Fruit fly (Drosophila melanogaster) whole organism, embryonic: ENCODE data around the gene CG42763.
A peak's percentile ranks its signal among the peaks of the same experiment; 100 is the strongest.

Source experiments
- Aef1 ChIP-seq: fragments of 200-800 bp; sonication (Bioruptor generic); IDR thresholded peaks from 3 replicates; pipeline ENCODE4 v1.3.6; 2022; ENCODE audit warnings: missing biosample characterization, missing genetic modification characterization
- Antp ChIP-seq: fragments of 200-800 bp; sonication (Bioruptor generic); optimal IDR thresholded peaks from 3 replicates; lab custom pipeline; 2016; ENCODE audit warnings: missing biosample characterization, missing genetic modification characterization
- BtbVII ChIP-seq: fragments of 200-800 bp; sonication (Bioruptor generic); optimal IDR thresholded peaks from 3 replicates; lab custom pipeline; 2017; ENCODE audit warnings: missing biosample characterization, mild to moderate bottlenecking, missing genetic modification characterization
- CG10543 ChIP-seq: fragments of 200-800 bp; sonication (Bioruptor generic); optimal IDR thresholded peaks from 3 replicates; lab custom pipeline; 2017; ENCODE audit warnings: missing biosample characterization, mild to moderate bottlenecking, missing genetic modification characterization, moderate library complexity
- CG11247 ChIP-seq: fragments of 200-800 bp; sonication (Bioruptor generic); IDR thresholded peaks from 2 replicates; pipeline ENCODE4 v1.3.6; 2022; ENCODE audit warnings: missing biosample characterization, missing genetic modification characterization
- CG12769 ChIP-seq: fragments of 200-800 bp; sonication (Bioruptor generic); optimal IDR thresholded peaks from 2 replicates; lab custom pipeline; 2019; ENCODE audit warnings: missing biosample characterization, mild to moderate bottlenecking, missing genetic modification characterization, moderate library complexity
- CG12942 ChIP-seq: fragments of 200-800 bp; sonication (Bioruptor generic); optimal IDR thresholded peaks from 3 replicates; lab custom pipeline; 2016; ENCODE audit warnings: missing biosample characterization, missing genetic modification characterization
- CG13624 ChIP-seq: fragments of 200-800 bp; sonication (Bioruptor generic); optimal IDR thresholded peaks from 2 replicates; lab custom pipeline; 2016; ENCODE audit warnings: missing biosample characterization, missing genetic modification characterization
- CG14441 ChIP-seq: fragments of 200-800 bp; sonication (Bioruptor generic); IDR thresholded peaks from 2 replicates; pipeline ENCODE4 v1.3.6; 2022; ENCODE audit warnings: missing biosample characterization, missing genetic modification characterization
- CG18262 ChIP-seq: fragments of 200-800 bp; optimal IDR thresholded peaks from 3 replicates; lab custom pipeline; 2019; ENCODE audit warnings: missing biosample characterization, mild to moderate bottlenecking, missing genetic modification characterization, moderate library complexity
- CG2120 ChIP-seq: fragments of 200-800 bp; sonication (Bioruptor generic); optimal IDR thresholded peaks from 3 replicates; lab custom pipeline; 2016; ENCODE audit warnings: missing biosample characterization, missing genetic modification characterization
- CG32532 ChIP-seq: fragments of 200-800 bp; sonication (Bioruptor generic); IDR thresholded peaks from 2 replicates; pipeline ENCODE4 v1.3.6; 2022; ENCODE audit warnings: missing biosample characterization, missing genetic modification characterization
- CG34376 ChIP-seq: fragments of 200-800 bp; sonication (Bioruptor generic); optimal IDR thresholded peaks from 2 replicates; lab custom pipeline; 2018; ENCODE audit warnings: missing biosample characterization, mild to moderate bottlenecking, missing genetic modification characterization
- CG34422 ChIP-seq: fragments of 200-800 bp; sonication (Bioruptor generic); IDR thresholded peaks from 3 replicates; pipeline ENCODE4 v1.3.6; 2022; ENCODE audit warnings: missing biosample characterization, missing genetic modification characterization
- CG3838 ChIP-seq: fragments of 200-800 bp; sonication (Bioruptor generic); optimal IDR thresholded peaks from 3 replicates; lab custom pipeline; 2016; ENCODE audit warnings: missing biosample characterization, missing genetic modification characterization
- CG3995 ChIP-seq: fragments of 200-800 bp; sonication (Bioruptor generic); optimal IDR thresholded peaks from 3 replicates; lab custom pipeline; 2016; ENCODE audit warnings: missing biosample characterization, missing genetic modification characterization
- CG6254 ChIP-seq: fragments of 200-800 bp; sonication (Bioruptor generic); optimal IDR thresholded peaks from 3 replicates; lab custom pipeline; 2017; ENCODE audit warnings: mild to moderate bottlenecking, missing biosample characterization, missing genetic modification reagents, missing genetic modification characterization
- CG7556 ChIP-seq: fragments of 200-800 bp; sonication (Bioruptor generic); optimal IDR thresholded peaks from 2 replicates; lab custom pipeline; 2017; ENCODE audit warnings: missing biosample characterization, mild to moderate bottlenecking, missing genetic modification characterization
- CG8478 ChIP-seq: fragments of >200 bp; optimal IDR thresholded peaks from 2 replicates; lab custom pipeline; 2018
- Chrac-16 ChIP-seq: fragments of 200-800 bp; sonication (Bioruptor generic); optimal IDR thresholded peaks from 3 replicates; lab custom pipeline; 2016; ENCODE audit warnings: missing biosample characterization, missing genetic modification characterization
- Dfd ChIP-seq, 2 experiments: fragments of >200 bp; optimal IDR thresholded peaks; 2 replicates each; lab custom pipeline; 2017; ENCODE audit warnings: missing biosample characterization in 2 of 2, missing genetic modification characterization in 2 of 2
- Elba2 ChIP-seq: fragments of 200-800 bp; sonication (Bioruptor generic); optimal IDR thresholded peaks from 3 replicates; lab custom pipeline; 2016; ENCODE audit warnings: missing biosample characterization, missing genetic modification characterization
- H15 ChIP-seq: fragments of 200-800 bp; sonication (Bioruptor generic); IDR thresholded peaks from 3 replicates; pipeline ENCODE4 v1.3.6; 2022; ENCODE audit warnings: missing biosample characterization, missing genetic modification characterization
- HLH4C ChIP-seq: fragments of 200-800 bp; sonication (Bioruptor generic); IDR thresholded peaks from 3 replicates; pipeline ENCODE4 v1.3.6; 2022; ENCODE audit warnings: missing biosample characterization, missing genetic modification characterization; ENCODE audit not compliant: partially characterized antibody
- Hsf ChIP-seq: fragments of 200-800 bp; sonication (Bioruptor generic); optimal IDR thresholded peaks from 3 replicates; lab custom pipeline; 2016; ENCODE audit warnings: missing biosample characterization, missing genetic modification characterization
- MBD-R2 ChIP-seq: fragments of 200-800 bp; sonication (Bioruptor generic); IDR thresholded peaks from 2 replicates; pipeline ENCODE4 v1.3.6; 2022; ENCODE audit warnings: missing biosample characterization, missing genetic modification characterization
- Max ChIP-seq: fragments of 200-800 bp; sonication (Bioruptor generic); optimal IDR thresholded peaks from 2 replicates; lab custom pipeline; 2016; ENCODE audit warnings: missing biosample characterization, mild to moderate bottlenecking, missing genetic modification characterization
- Myb ChIP-seq: fragments of 200-800 bp; sonication (Bioruptor generic); optimal IDR thresholded peaks from 2 replicates; lab custom pipeline; 2016; ENCODE audit warnings: missing biosample characterization, missing genetic modification characterization
- Nf-YA ChIP-seq: fragments of 200-800 bp; sonication (Bioruptor generic); IDR thresholded peaks from 2 replicates; pipeline ENCODE4 v1.3.6; 2022; ENCODE audit warnings: missing biosample characterization, missing genetic modification characterization
- Sin3A ChIP-seq: fragments of >200 bp; optimal IDR thresholded peaks from 2 replicates; lab custom pipeline; 2018
- abd-A ChIP-seq: fragments of 200-800 bp; sonication (Bioruptor generic); optimal IDR thresholded peaks from 3 replicates; lab custom pipeline; 2019; ENCODE audit warnings: missing biosample characterization, mild to moderate bottlenecking, missing genetic modification characterization, moderate library complexity
- ase ChIP-seq: fragments of 200-800 bp; sonication (Bioruptor generic); IDR thresholded peaks from 3 replicates; pipeline ENCODE4 v1.3.6; 2022; ENCODE audit warnings: missing biosample characterization, missing genetic modification characterization
- bowl ChIP-seq: fragments of 200-800 bp; sonication (Bioruptor generic); IDR thresholded peaks from 2 replicates; pipeline ENCODE4 v1.3.6; 2022; ENCODE audit warnings: missing biosample characterization, missing genetic modification characterization
- btn ChIP-seq: fragments of 200-800 bp; sonication (Bioruptor generic); optimal IDR thresholded peaks from 2 replicates; lab custom pipeline; 2016; ENCODE audit warnings: missing biosample characterization, missing genetic modification characterization
- ems ChIP-seq: fragments of 200-800 bp; sonication (Bioruptor generic); optimal IDR thresholded peaks from 3 replicates; lab custom pipeline; 2016; ENCODE audit warnings: missing biosample characterization, missing genetic modification characterization
- eyg ChIP-seq: fragments of 200-800 bp; sonication (Bioruptor generic); optimal IDR thresholded peaks from 3 replicates; lab custom pipeline; 2016; ENCODE audit warnings: missing biosample characterization, missing genetic modification characterization
- fd102C ChIP-seq: fragments of 200-800 bp; sonication (Bioruptor generic); optimal IDR thresholded peaks from 2 replicates; lab custom pipeline; 2018; ENCODE audit warnings: missing biosample characterization, mild to moderate bottlenecking, missing genetic modification characterization, moderate library complexity
- gcm2 ChIP-seq: fragments of 200-800 bp; sonication (Bioruptor generic); optimal IDR thresholded peaks from 2 replicates; lab custom pipeline; 2016; ENCODE audit warnings: missing biosample characterization, missing genetic modification characterization
- h ChIP-seq: fragments of >200 bp; optimal IDR thresholded peaks from 2 replicates; lab custom pipeline; 2017
- hkb ChIP-seq, 2 experiments: fragments of 200-800 bp in 1 of 2; fragments of >200 bp in 1 of 2; sonication (Bioruptor generic) in 1 of 2; IDR thresholded peaks in 1 of 2; optimal IDR thresholded peaks in 1 of 2; 2 replicates each; pipeline versions ENCODE4 v1.3.6 to Lab custom; 2017 to 2022; ENCODE audit warnings: missing biosample characterization in 1 of 2, missing genetic modification characterization in 1 of 2
- hth ChIP-seq: fragments of >200 bp; optimal IDR thresholded peaks from 2 replicates; lab custom pipeline; 2017; ENCODE audit warnings: inconsistent platforms
- ken ChIP-seq: fragments of 200-800 bp; sonication (Bioruptor generic); IDR thresholded peaks from 3 replicates; pipeline ENCODE4 v1.3.6; 2022; ENCODE audit warnings: missing biosample characterization, missing genetic modification characterization
- nerfin-1 ChIP-seq: fragments of 200-800 bp; sonication (Bioruptor generic); optimal IDR thresholded peaks from 3 replicates; lab custom pipeline; 2019; ENCODE audit warnings: missing biosample characterization, mild to moderate bottlenecking, missing genetic modification characterization, moderate library complexity
- pb ChIP-seq: fragments of 200-800 bp; sonication (Bioruptor generic); optimal IDR thresholded peaks from 3 replicates; lab custom pipeline; 2016; ENCODE audit warnings: missing biosample characterization, missing genetic modification characterization
- psq ChIP-seq: fragments of 200-800 bp; sonication (Bioruptor generic); optimal IDR thresholded peaks from 2 replicates; lab custom pipeline; 2017; ENCODE audit warnings: missing biosample characterization, missing genetic modification characterization
- sens-2 ChIP-seq: fragments of 200-800 bp; sonication (Bioruptor generic); IDR thresholded peaks from 2 replicates; pipeline ENCODE4 v1.3.6; 2022; ENCODE audit warnings: missing biosample characterization, missing genetic modification characterization
- seq ChIP-seq: fragments of 200-800 bp; sonication (Bioruptor generic); IDR thresholded peaks from 2 replicates; pipeline ENCODE4 v1.3.6; 2022; ENCODE audit warnings: missing biosample characterization, missing genetic modification characterization
- sima ChIP-seq: fragments of 200-800 bp; sonication (Bioruptor generic); optimal IDR thresholded peaks from 2 replicates; lab custom pipeline; 2016; ENCODE audit warnings: missing biosample characterization, missing genetic modification characterization
- so ChIP-seq: fragments of 200-800 bp; sonication (Bioruptor generic); IDR thresholded peaks from 3 replicates; pipeline ENCODE4 v1.3.6; 2022; ENCODE audit warnings: missing biosample characterization, missing genetic modification characterization
- tap ChIP-seq: fragments of 200-800 bp; optimal IDR thresholded peaks from 3 replicates; lab custom pipeline; 2019; ENCODE audit warnings: missing biosample characterization, mild to moderate bottlenecking, missing genetic modification characterization, moderate library complexity
- trem ChIP-seq: fragments of 200-800 bp; optimal IDR thresholded peaks from 3 replicates; lab custom pipeline; 2019; ENCODE audit warnings: missing biosample characterization, mild to moderate bottlenecking, missing genetic modification characterization, moderate library complexity
- tup ChIP-seq: fragments of 200-800 bp; sonication (Bioruptor generic); optimal IDR thresholded peaks from 2 replicates; lab custom pipeline; 2016; ENCODE audit warnings: missing biosample characterization, mild to moderate bottlenecking, missing genetic modification characterization, moderate library complexity
- twi ChIP-seq: fragments of 200-800 bp; optimal IDR thresholded peaks from 2 replicates; lab custom pipeline; 2019; ENCODE audit warnings: missing biosample characterization, mild to moderate bottlenecking, missing genetic modification characterization, moderate library complexity
- usp ChIP-seq: fragments of >200 bp; optimal IDR thresholded peaks from 2 replicates; lab custom pipeline; 2017; ENCODE audit warnings: missing biosample characterization, missing genetic modification characterization

Gene CG42763

DNA sequence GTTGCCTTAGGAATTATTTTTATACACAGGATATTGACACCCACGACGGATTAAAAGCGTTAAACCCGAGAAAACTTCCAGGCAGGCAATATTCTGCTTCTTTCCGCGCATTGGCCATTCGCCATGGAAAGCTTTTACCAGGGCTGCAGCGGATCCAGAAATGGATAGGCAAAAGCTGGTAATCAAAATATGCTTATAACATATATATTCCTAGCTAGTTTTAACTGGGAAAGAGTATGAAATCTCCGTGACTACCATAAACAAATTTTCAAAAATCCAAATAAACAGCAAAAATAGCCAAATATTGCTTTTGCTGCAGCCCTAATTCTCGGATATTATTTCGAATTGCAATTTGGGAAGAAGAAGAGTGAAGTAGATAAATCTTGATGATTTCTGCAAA, 14.6 kb upstream of the CG42763 start, which contains the start of the genes PAPLA1 and Rbsn-5 (continued):
- peak; percentile 83 for TF ChIP-seq Nf-YA (GFP tag; lab: Robert Waterston, UW)
- no peak for TF ChIP-seq hkb (optimal IDR thresholded peaks at IDR 0.05; lab: Kevin White, UChicago)
- peak; percentile 90 for TF ChIP-seq hkb (GFP tag; IDR thresholded peaks at IDR 0.05; lab: Robert Waterston, UW)
- peak; percentile 85 for TF ChIP-seq Myb (GFP tag; lab: Kevin White, UChicago)
- peak; percentile 96 for TF ChIP-seq CG14441 (GFP tag; lab: Robert Waterston, UW)
- peak; percentile 93 for TF ChIP-seq Aef1
- peak; percentile 92 for TF ChIP-seq gcm2 (GFP tag; lab: Kevin White, UChicago)
- TF ChIP-seq abd-A (tag; lab: Kevin White, UChicago), result peak; percentile 97
- peak; percentile 96 for TF ChIP-seq CG12769 (tag; lab: Kevin White, UChicago)
- peak; percentile 90 for TF ChIP-seq nerfin-1 (tag; lab: Kevin White, UChicago)
- TF ChIP-seq CG3995 (GFP tag; lab: Kevin White, UChicago), result peak; percentile 70
- TF ChIP-seq Max (GFP tag; lab: Kevin White, UChicago), result peak; percentile 96
- peak; percentile 45 for TF ChIP-seq Elba2
- peak; percentile 92 for TF ChIP-seq H15 (GFP tag; lab: Robert Waterston, UW)
- TF ChIP-seq BtbVII (GFP tag; lab: Kevin White, UChicago), result peak; percentile 87
- peak; percentile 96 for TF ChIP-seq CG13624 (GFP tag; lab: Kevin White, UChicago)
- peak; percentile 80 for TF ChIP-seq twi (tag; lab: Kevin White, UChicago)
- TF ChIP-seq CG34422 (GFP tag; lab: Robert Waterston, UW), result peak; percentile 92
- TF ChIP-seq fd102C (GFP tag; lab: Kevin White, UChicago), result no peak
- TF ChIP-seq trem, result peak; percentile 84
- TF ChIP-seq bowl (GFP tag; lab: Robert Waterston, UW), result peak; percentile 69
- TF ChIP-seq CG10543 (GFP tag; lab: Kevin White, UChicago), result peak; percentile 94
- TF ChIP-seq HLH4C (GFP tag; lab: Robert Waterston, UW), result no peak
- peak; percentile 93 for TF ChIP-seq pb (GFP tag; lab: Kevin White, UChicago)
- peak; percentile 74 for TF ChIP-seq psq (GFP tag; lab: Kevin White, UChicago)
- TF ChIP-seq MBD-R2, result peak; percentile 97
- TF ChIP-seq Sin3A (lab: Kevin White, UChicago), result peak; percentile 25
- TF ChIP-seq sens-2 (GFP tag; lab: Robert Waterston, UW), result peak; percentile 75
- peak; percentile 94 for TF ChIP-seq CG12942 (GFP tag; lab: Kevin White, UChicago)
- peak; percentile 75 for TF ChIP-seq CG3838 (GFP tag; lab: Kevin White, UChicago)
- peak; percentile 90 for TF ChIP-seq CG18262 (tag; lab: Kevin White, UChicago)
- TF ChIP-seq CG6254 (GFP tag; lab: Kevin White, UChicago), result peak; percentile 64
- TF ChIP-seq eyg (GFP tag; lab: Kevin White, UChicago), result peak; percentile 90
- peak; percentile 98 for TF ChIP-seq CG2120 (GFP tag; lab: Kevin White, UChicago)
- peak; percentile 80 for TF ChIP-seq seq (GFP tag; lab: Robert Waterston, UW)
- TF ChIP-seq tup (GFP tag; lab: Kevin White, UChicago), result peak; percentile 86
- peak; percentile 96 for TF ChIP-seq Hsf (GFP tag; lab: Kevin White, UChicago)
- TF ChIP-seq h (lab: Kevin White, UChicago), result no peak
- TF ChIP-seq CG32532, result peak; percentile 93
- TF ChIP-seq CG7556 (GFP tag; lab: Kevin White, UChicago), result peak; percentile 87
- TF ChIP-seq so (GFP tag; lab: Robert Waterston, UW), result peak; percentile 88
- TF ChIP-seq Chrac-16 (GFP tag; lab: Kevin White, UChicago), result peak; percentile 94
- peak; percentile 95 for TF ChIP-seq Antp (GFP tag; lab: Kevin White, UChicago)
- peak; percentile 95 for TF ChIP-seq CG34376 (GFP tag; lab: Kevin White, UChicago)
- TF ChIP-seq CG11247, result peak; percentile 89
- TF ChIP-seq tap (tag; lab: Kevin White, UChicago), result peak; percentile 85
- peak; percentile 95 for TF ChIP-seq ems
- TF ChIP-seq btn (GFP tag; lab: Kevin White, UChicago), result peak; percentile 84
- TF ChIP-seq ase (GFP tag; lab: Robert Waterston, UW), result peak; percentile 82
- TF ChIP-seq CG8478 (lab: Kevin White, UChicago), result no peak
- peak; percentile 89 for TF ChIP-seq sima (GFP tag; lab: Kevin White, UChicago)
- peak; percentile 94 for TF ChIP-seq ken (GFP tag; lab: Robert Waterston, UW)
- no peak for TF ChIP-seq Dfd (GFP tag; optimal IDR thresholded peaks at IDR 0.05; lab: Kevin White, UChicago)
- TF ChIP-seq usp (GFP tag; lab: Kevin White, UChicago), result no peak
- no peak for TF ChIP-seq hth (lab: Kevin White, UChicago)
